Fruit fly (Drosophila melanogaster): ENCODE results near the gene spartin.

The spartin gene

dm6 chr3R:4664199-4664598 lies 9.6 kb downstream of the spartin start (continued):
- no peak for TF ChIP-seq tx (GFP tag; optimal IDR thresholded peaks at IDR 0.05)
- TF ChIP-seq dati (GFP tag; IDR thresholded peaks at IDR 0.05), result no peak

dm6 chr3R:4664947-4665346 lies 10.3 kb downstream of the spartin start:
- TF ChIP-seq sens-2 (GFP tag; IDR thresholded peaks at IDR 0.05) (no peak), sug (tag; optimal IDR thresholded peaks at IDR 0.05) (no peak), CG30403 (GFP tag; optimal IDR thresholded peaks at IDR 0.05) (peak; percentile 40), pum (GFP tag; optimal IDR thresholded peaks at IDR 0.05) (peak; percentile 71), jumu (GFP tag; optimal IDR thresholded peaks at IDR 0.05) (peak; percentile 77), CG10209 (GFP tag; optimal IDR thresholded peaks at IDR 0.05) (peak; percentile 40), CG2129 (GFP tag; IDR thresholded peaks at IDR 0.05; ENCODE audit: partially characterized antibody) (no peak), Kr (GFP tag; optimal IDR thresholded peaks at IDR 0.05) (peak; percentile 89), CG6765 (GFP tag; optimal IDR thresholded peaks at IDR 0.05) (peak; percentile 73), CG13894 (tag; optimal IDR thresholded peaks at IDR 0.05) (no peak), CG10979 (tag; optimal IDR thresholded peaks at IDR 0.05) (peak; percentile 82), CG17359 (tag; optimal IDR thresholded peaks at IDR 0.05) (peak; percentile 93), tx (GFP tag; optimal IDR thresholded peaks at IDR 0.05) (no peak), CG12659 (GFP tag; optimal IDR thresholded peaks at IDR 0.05) (no peak), CG13775 (GFP tag; optimal IDR thresholded peaks at IDR 0.05) (no peak), E2f1 (GFP tag; IDR thresholded peaks at IDR 0.05) (peak; percentile 67; the same call in 1 of the 2 replicates), CG11695 (GFP tag; IDR thresholded peaks at IDR 0.05) (peak; percentile 85), NC2α (GFP tag; optimal IDR thresholded peaks at IDR 0.05) (no peak), fu2 (GFP tag; optimal IDR thresholded peaks at IDR 0.05) (no peak), Hr78 (GFP tag; optimal IDR thresholded peaks at IDR 0.05) (peak in 1 of 2 experiments; percentile 5), lola (GFP tag; optimal IDR thresholded peaks at IDR 0.05) (peak in 1 of 3 experiments; percentile 35), CG10543 (GFP tag; optimal IDR thresholded peaks at IDR 0.05) (peak; percentile 71), HmgD (GFP tag; optimal IDR thresholded peaks at IDR 0.05) (peak; percentile 26), CG12104 (GFP tag; optimal IDR thresholded peaks at IDR 0.05) (peak; percentile 89), Fer3 (tag; optimal IDR thresholded peaks at IDR 0.05) (peak; percentile 75), CG9727 (GFP tag; optimal IDR thresholded peaks at IDR 0.05) (peak; percentile 79), z (GFP tag; IDR thresholded peaks at IDR 0.05) (peak; percentile 63; the same call in 2 of the 3 replicates), toy (GFP tag; IDR thresholded peaks at IDR 0.05) (peak; percentile 62; the same call in 1 of the 2 replicates), hth (optimal IDR thresholded peaks at IDR 0.05) (no peak), CG1647 (GFP tag; optimal IDR thresholded peaks at IDR 0.05) (peak; percentile 88), CG3163 (GFP tag; optimal IDR thresholded peaks at IDR 0.05) (no peak), esg (GFP tag; conservative IDR thresholded peaks at IDR 0.05) (no peak), dysf (GFP tag; IDR thresholded peaks at IDR 0.05) (peak; percentile 60; the same call in 2 of the 3 replicates), nom (GFP tag; optimal IDR thresholded peaks at IDR 0.05) (peak; percentile 92), CTCF (GFP tag; optimal IDR thresholded peaks at IDR 0.05) (peak; percentile 69), ssp (GFP tag; IDR thresholded peaks at IDR 0.05) (no peak), hkb (optimal IDR thresholded peaks at IDR 0.05) (no peak), hkb (GFP tag; IDR thresholded peaks at IDR 0.05) (peak; percentile 90), CG2120 (GFP tag; optimal IDR thresholded peaks at IDR 0.05) (peak; percentile 19), Max (GFP tag; optimal IDR thresholded peaks at IDR 0.05) (peak; percentile 89), sqz (GFP tag; optimal IDR thresholded peaks at IDR 0.05) (peak; percentile 49), CHES-1-like (GFP tag; optimal IDR thresholded peaks at IDR 0.05) (peak; percentile 32), al (GFP tag; IDR thresholded peaks at IDR 0.05) (no peak; the same call in 1 of the 2 replicates), Asciz (GFP tag; optimal IDR thresholded peaks at IDR 0.05) (peak; percentile 97), Sox102F (GFP tag; optimal IDR thresholded peaks at IDR 0.05) (peak; percentile 29), eve (GFP tag; optimal IDR thresholded peaks at IDR 0.05) (peak in 1 of 2 experiments; percentile 47), CG1024 (GFP tag; IDR thresholded peaks at IDR 0.05) (peak; percentile 88), E2f2 (GFP tag; IDR thresholded peaks at IDR 0.05) (no peak), CG17802 (tag; optimal IDR thresholded peaks at IDR 0.05) (peak; percentile 65)

All from whole organism, embryonic.